Fruit fly (Drosophila melanogaster): ENCODE measurements around the gene CG11458.

- TF ChIP-seq Sin3A (optimal IDR thresholded peaks at IDR 0.05) (no peak), Myc (optimal IDR thresholded peaks at IDR 0.05) (no peak), psq (optimal IDR thresholded peaks at IDR 0.05) (no peak), ttk (optimal IDR thresholded peaks at IDR 0.05) (no peak)
Measured at dm6 chr3L:20950136-20950499, 44.5 kb downstream of the CG11458 start.
